Fruit fly (Drosophila melanogaster) Kc167 (cell line): Measurements from ENCODE around the gene UQCR-14.

Source experiments
- Myc ChIP-seq: fragments of >200 bp; optimal IDR thresholded peaks from 2 replicates; lab custom pipeline; 2017; ENCODE audit warnings: missing external identifiers
- Sin3A ChIP-seq: fragments of >200 bp; optimal IDR thresholded peaks from 2 replicates; lab custom pipeline; 2018; ENCODE audit warnings: missing external identifiers
- h ChIP-seq: fragments of >200 bp; optimal IDR thresholded peaks from 3 replicates; lab custom pipeline; 2018; ENCODE audit warnings: missing external identifiers
- insv ChIP-seq: fragments of >200 bp; optimal IDR thresholded peaks from 3 replicates; lab custom pipeline; 2018; ENCODE audit warnings: missing external identifiers
- psq ChIP-seq: fragments of >200 bp; optimal IDR thresholded peaks from 2 replicates; lab custom pipeline; 2017; ENCODE audit warnings: missing external identifiers

- TF ChIP-seq Myc (no peak), psq (lab: Kevin White, UChicago) (no peak), h (lab: Kevin White, UChicago) (no peak), insv (lab: Kevin White, UChicago) (no peak), Sin3A (no peak)
Observed at dm6 chrX:16332615-16333288, 46.7 kb downstream of the UQCR-14 start.
